Worm (Caenorhabditis elegans) whole organism, L2 larva: ENCODE data around the gene sql-1.

Source experiments
- lin-13 ChIP-seq: fragments of 150-350 bp; optimal IDR thresholded peaks from 2 replicates; lab custom pipeline; 2014; ENCODE audit warnings: missing biosample characterization, missing genetic modification reagents, missing genetic modification characterization
- mab-5 ChIP-seq: fragments of 150-350 bp; optimal IDR thresholded peaks from 2 replicates; lab custom pipeline; 2014; ENCODE audit warnings: missing biosample characterization, missing genetic modification characterization
- nhr-6 ChIP-seq: fragments of 150-350 bp; optimal IDR thresholded peaks from 2 replicates; lab custom pipeline; 2014; ENCODE audit warnings: missing biosample characterization, missing genetic modification characterization

DNA sequence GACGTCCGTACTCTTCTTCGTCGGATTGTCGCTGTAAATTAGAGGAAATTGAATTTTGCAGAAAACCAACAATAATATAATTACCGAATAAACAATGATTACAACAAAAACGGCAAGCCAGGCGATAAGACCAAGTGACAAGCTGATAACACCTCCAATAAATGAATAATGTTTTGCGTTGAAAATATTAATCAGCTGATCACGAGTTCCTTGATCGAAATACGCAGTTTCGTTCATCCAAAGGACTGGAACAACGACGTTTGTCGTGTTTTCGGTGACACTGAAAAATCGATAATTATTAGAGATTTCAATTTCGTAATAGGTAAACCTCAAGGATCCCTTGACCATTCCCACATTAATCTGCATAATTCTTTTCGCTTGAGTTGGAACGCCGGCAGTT, 45.6 kb upstream of the sql-1 start:
- TF ChIP-seq lin-13 (GFP tag; lab: Kevin White, UChicago) (no peak), mab-5 (tag; lab: Kevin White, UChicago) (no peak), nhr-6 (tag; lab: Kevin White, UChicago) (no peak)
